Fruit fly (Drosophila melanogaster) whole organism, adult: ENCODE results near the gene Rnb.

Experiments
- CG11617 ChIP-seq: fragments of 200-800 bp; sonication (Bioruptor generic); optimal IDR thresholded peaks from 2 replicates; lab custom pipeline; 2017; ENCODE audit warnings: mild to moderate bottlenecking, missing biosample characterization, missing genetic modification reagents, missing genetic modification characterization
- CG12768 ChIP-seq: fragments of 200-800 bp; sonication (Bioruptor generic); optimal IDR thresholded peaks from 2 replicates; lab custom pipeline; 2017; ENCODE audit warnings: missing biosample characterization, missing genetic modification characterization, mild to moderate bottlenecking, moderate library complexity, missing genetic modification reagents
- CG14711 ChIP-seq: fragments of 200-800 bp; sonication (Bioruptor generic); optimal IDR thresholded peaks from 2 replicates; lab custom pipeline; 2018; ENCODE audit warnings: missing biosample characterization, mild to moderate bottlenecking, missing genetic modification characterization, moderate library complexity
- CG1620 ChIP-seq: fragments of 200-800 bp; sonication (Bioruptor generic); optimal IDR thresholded peaks from 2 replicates; lab custom pipeline; 2016; ENCODE audit warnings: missing biosample characterization, missing genetic modification characterization
- CG33017 ChIP-seq: fragments of 200-800 bp; sonication (Bioruptor generic); optimal IDR thresholded peaks from 2 replicates; lab custom pipeline; 2018; ENCODE audit warnings: missing biosample characterization, mild to moderate bottlenecking, missing genetic modification characterization, moderate library complexity
- CG5204 ChIP-seq: fragments of 200-800 bp; sonication (Bioruptor generic); optimal IDR thresholded peaks from 2 replicates; lab custom pipeline; 2016; ENCODE audit warnings: missing biosample characterization, missing genetic modification characterization
- CG7045 ChIP-seq: fragments of 200-800 bp; sonication (Bioruptor generic); optimal IDR thresholded peaks from 2 replicates; lab custom pipeline; 2017; ENCODE audit warnings: missing biosample characterization, mild to moderate bottlenecking, missing genetic modification characterization
- CG7101 ChIP-seq: fragments of 200-800 bp; sonication (Bioruptor generic); optimal IDR thresholded peaks from 2 replicates; lab custom pipeline; 2018; ENCODE audit warnings: missing biosample characterization, mild to moderate bottlenecking, missing genetic modification characterization, moderate library complexity
- Clk ChIP-seq: fragments of 200-800 bp; sonication (Bioruptor generic); optimal IDR thresholded peaks from 2 replicates; lab custom pipeline; 2017; ENCODE audit warnings: missing biosample characterization, missing genetic modification characterization
- Crg-1 ChIP-seq: fragments of 200-800 bp; sonication (Bioruptor generic); optimal IDR thresholded peaks from 2 replicates; lab custom pipeline; 2016; ENCODE audit warnings: missing biosample characterization, missing genetic modification characterization
- Hr96 ChIP-seq: fragments of 200-800 bp; sonication (Bioruptor generic); optimal IDR thresholded peaks from 2 replicates; lab custom pipeline; 2016; ENCODE audit warnings: missing biosample characterization, missing genetic modification characterization
- Mnt ChIP-seq: fragments of 200-800 bp; sonication (Bioruptor generic); optimal IDR thresholded peaks from 2 replicates; lab custom pipeline; 2016; ENCODE audit warnings: missing biosample characterization, mild to moderate bottlenecking, missing genetic modification characterization
- bab1 ChIP-seq: fragments of 200-800 bp; sonication (Bioruptor generic); optimal IDR thresholded peaks from 3 replicates; lab custom pipeline; 2019; ENCODE audit warnings: missing biosample characterization, mild to moderate bottlenecking, missing genetic modification characterization, moderate library complexity
- cic ChIP-seq: fragments of 200-800 bp; sonication (Bioruptor generic); optimal IDR thresholded peaks from 2 replicates; lab custom pipeline; 2017; ENCODE audit warnings: missing biosample characterization, mild to moderate bottlenecking, missing genetic modification characterization, moderate library complexity
- cnc ChIP-seq, 2 experiments: fragments of >200 bp; optimal IDR thresholded peaks; 2 replicates each; lab custom pipeline; 2017
- kay ChIP-seq: fragments of 200-800 bp; sonication (Bioruptor generic); peaks from one replicate; lab custom pipeline; 2016; ENCODE audit warnings: missing biosample characterization, missing genetic modification characterization, borderline replicate concordance
- ovo ChIP-seq: fragments of 200-800 bp; sonication (Bioruptor generic); optimal IDR thresholded peaks from 2 replicates; lab custom pipeline; 2016; ENCODE audit warnings: missing biosample characterization, missing genetic modification characterization
- pad ChIP-seq: fragments of 200-800 bp; sonication (Bioruptor generic); optimal IDR thresholded peaks from 3 replicates; lab custom pipeline; 2017; ENCODE audit warnings: missing biosample characterization, missing genetic modification characterization, mild to moderate bottlenecking, moderate library complexity, missing genetic modification reagents
- tj ChIP-seq: fragments of 200-800 bp; sonication (Bioruptor generic); optimal IDR thresholded peaks from 3 replicates; lab custom pipeline; 2017; ENCODE audit warnings: missing biosample characterization, mild to moderate bottlenecking, missing genetic modification characterization, moderate library complexity
- toe ChIP-seq: fragments of 200-800 bp; sonication (Bioruptor generic); optimal IDR thresholded peaks from 2 replicates; lab custom pipeline; 2016; ENCODE audit warnings: missing biosample characterization, missing genetic modification characterization

The Rnb gene

DNA sequence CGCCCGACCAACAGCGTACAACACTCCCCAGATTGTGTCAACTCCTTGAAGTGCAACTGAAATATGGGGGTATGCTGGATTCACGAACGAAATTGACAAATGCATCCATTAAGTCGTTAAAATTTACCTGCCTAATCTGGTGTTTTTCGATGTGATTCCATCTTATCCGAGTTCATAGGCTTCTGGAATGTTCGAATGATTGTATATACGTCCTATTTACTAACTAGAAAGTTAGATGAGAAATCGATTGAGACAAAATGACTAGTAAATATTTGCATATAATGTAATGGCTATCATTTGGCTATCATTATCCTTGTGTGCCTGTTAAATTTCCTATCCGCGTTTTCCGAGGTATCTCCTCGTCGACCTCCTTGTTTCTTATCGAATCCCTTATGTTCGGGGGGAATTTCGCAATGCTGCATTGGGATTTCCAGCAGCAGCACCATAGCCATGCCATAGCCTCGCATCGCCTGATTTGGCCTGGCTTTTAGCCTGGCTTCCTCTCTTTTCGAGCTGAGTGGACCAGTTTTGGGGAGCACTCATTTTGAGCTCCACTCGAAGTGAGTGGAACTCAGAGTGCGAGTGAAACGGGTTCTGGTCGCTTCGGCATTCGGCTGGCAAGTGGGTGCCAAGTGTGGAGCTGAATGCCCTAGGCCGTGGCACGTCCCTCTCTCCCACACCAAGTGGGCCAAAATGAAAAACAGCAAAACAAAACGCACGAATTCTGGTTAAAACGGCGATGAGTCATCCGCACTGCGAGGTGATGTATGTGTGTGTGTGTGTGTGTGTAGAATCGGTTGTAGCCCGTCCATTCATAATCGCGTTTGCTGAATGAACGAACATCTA is 20.8 kb downstream of the Rnb start:
- TF ChIP-seq cic (GFP tag; lab: Kevin White, UChicago) (peak; percentile 99), tj (GFP tag; lab: Kevin White, UChicago) (no peak)

DNA sequence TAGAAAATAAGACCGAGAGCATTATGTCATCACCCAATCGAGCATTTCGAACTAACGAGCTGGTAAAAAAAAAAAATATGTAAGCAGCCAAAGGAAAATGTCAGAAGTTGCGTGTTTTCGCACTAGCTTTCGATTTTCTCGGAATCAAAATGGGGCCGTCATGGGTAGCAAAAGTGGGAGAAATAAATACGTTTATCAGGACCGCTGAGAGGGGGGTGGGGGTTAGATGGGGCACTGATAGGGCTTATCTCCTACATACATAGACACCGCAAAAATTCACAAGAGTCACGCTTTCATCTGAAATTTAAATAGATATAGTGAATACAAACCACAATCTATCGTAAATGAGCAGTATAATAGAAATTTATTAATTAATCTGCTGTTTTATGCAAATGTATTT is 21.9 kb downstream of the Rnb start:
- TF ChIP-seq cic (GFP tag; lab: Kevin White, UChicago) (peak; percentile 31), CG33017 (no peak)

DNA sequence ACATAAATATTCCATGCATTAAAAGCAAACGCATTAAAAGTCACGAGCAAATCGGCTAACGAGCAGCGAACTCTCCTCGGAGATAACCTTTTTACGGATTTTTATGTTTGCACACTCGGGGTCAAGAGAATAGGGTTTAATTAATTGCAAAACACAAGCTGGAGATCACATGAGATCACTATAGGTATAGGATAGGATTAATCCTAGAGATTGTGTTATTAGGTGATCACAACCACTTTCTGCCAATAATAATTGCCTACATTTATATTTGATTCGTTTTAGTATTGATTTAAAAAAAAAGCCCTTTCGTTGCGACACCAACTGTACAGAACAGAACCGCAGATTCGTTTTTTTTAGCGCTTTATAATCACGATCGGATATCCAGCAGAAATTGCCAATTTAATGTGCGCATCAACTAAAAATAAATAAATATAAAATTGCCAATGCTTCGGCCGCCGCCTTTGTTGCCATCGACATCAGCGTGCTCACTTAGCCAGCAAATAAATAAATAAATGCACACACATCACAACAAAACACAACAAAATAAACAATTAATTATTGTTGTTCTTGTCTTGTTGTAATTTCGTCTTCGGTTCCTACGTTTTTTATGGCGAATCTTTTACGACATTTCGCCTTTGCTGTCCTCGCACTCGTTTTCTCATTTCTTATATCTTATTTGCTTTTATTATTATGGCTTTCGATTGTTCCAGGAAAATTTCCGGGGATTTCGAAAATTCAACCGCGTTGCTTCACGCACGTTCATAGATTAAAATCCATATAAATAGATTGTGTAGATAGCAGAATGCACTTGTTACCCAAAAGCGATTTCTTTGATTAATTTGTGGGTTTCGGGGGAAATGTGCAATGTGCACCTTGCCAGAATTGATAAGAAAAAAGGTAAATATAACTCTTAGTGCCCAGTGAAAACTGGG is 23.1 kb downstream of the Rnb start:
- no peak for TF ChIP-seq CG14711 (tag; lab: Kevin White, UChicago)
- no peak for TF ChIP-seq CG5204 (GFP tag; lab: Kevin White, UChicago)
- TF ChIP-seq CG1620 (GFP tag; lab: Kevin White, UChicago), result no peak
- TF ChIP-seq bab1 (GFP tag; lab: Kevin White, UChicago), result no peak
- no peak for TF ChIP-seq ovo (GFP tag; lab: Kevin White, UChicago)
- TF ChIP-seq Crg-1 (GFP tag; lab: Kevin White, UChicago), result no peak
- no peak for TF ChIP-seq kay (GFP tag; lab: Kevin White, UChicago)
- TF ChIP-seq CG7101 (tag; lab: Kevin White, UChicago), result no peak
- peak; percentile 62 for TF ChIP-seq tj (GFP tag; lab: Kevin White, UChicago)
- no peak for TF ChIP-seq pad (GFP tag; lab: Kevin White, UChicago)
- TF ChIP-seq CG11617, result no peak
- TF ChIP-seq CG33017, result no peak
- peak; percentile 1 for TF ChIP-seq Mnt (GFP tag; lab: Kevin White, UChicago)
- TF ChIP-seq CG12768 (GFP tag; lab: Kevin White, UChicago), result no peak
- peak; percentile 3 for TF ChIP-seq Clk

DNA sequence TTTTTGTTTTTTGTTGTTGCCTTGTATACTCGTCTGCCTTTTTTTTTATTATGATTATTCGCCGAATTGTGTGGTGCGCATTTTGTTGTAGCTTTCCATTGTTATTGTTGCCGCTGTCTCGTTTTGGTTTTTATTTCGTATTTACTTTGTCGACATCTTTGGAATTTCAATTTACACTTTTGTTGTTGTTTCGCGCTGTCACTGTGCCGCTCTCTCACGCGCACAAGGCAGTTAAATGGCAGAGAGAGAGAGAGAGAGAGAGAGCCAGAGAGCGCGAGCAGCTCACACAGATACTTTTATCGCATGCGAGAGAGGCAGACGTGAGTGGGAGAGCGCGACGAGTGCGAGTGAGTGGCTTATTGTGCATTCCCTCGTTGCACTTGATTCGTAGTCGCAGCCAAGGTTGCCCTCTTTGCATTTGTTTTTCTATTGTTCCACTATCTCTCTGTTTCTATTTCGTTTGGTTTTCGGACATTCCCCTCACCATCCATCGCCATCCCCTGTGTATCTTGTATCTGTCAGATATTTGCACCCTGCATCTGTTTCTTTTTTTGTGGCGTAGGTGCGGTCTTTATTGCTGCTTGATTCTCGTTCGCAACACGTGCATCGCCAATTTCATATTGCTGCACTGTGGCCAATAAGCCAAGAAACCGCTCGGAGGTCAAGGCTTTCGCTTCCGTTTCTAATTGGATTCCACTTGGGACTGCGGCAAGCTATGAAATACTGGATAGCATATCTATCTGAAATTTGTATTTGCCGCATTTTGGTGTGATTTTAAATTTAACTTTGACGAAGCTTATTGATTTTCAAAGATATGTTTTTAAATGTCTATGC is 24.6 kb downstream of the Rnb start:
- TF ChIP-seq cnc (optimal IDR thresholded peaks at IDR 0.05; lab: Kevin White, UChicago) (no peak), CG12768 (GFP tag; lab: Kevin White, UChicago) (peak; percentile 8), Crg-1 (GFP tag; lab: Kevin White, UChicago) (peak; percentile 38), Mnt (GFP tag; lab: Kevin White, UChicago) (peak; percentile 62), CG14711 (tag; lab: Kevin White, UChicago) (peak; percentile 68), cic (GFP tag; lab: Kevin White, UChicago) (peak; percentile 58), bab1 (GFP tag; lab: Kevin White, UChicago) (no peak)

DNA sequence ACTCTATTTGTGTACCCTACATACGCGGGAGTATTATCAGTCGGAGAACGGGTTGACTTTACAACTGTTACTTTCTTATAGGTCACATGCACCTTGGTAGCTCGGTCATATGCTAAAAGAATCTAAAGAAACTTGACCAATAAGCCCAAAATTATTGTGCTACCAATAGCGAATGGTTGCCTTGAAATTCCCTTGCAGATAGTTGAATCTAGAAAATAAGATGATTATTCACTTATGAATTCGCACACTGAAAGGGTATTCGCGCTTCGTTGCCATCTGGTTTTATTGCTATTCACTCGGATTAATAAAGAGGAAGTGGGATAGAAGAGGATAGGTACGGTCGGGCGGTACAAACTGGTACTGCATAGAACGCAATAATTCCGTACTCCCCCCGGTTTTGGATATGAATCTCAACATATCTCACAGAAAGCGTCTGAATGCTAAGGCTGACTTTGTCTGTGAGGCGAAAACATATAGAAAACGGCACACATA is 25.3 kb downstream of the Rnb start:
- TF ChIP-seq CG11617 (peak; percentile 88), Mnt (GFP tag; lab: Kevin White, UChicago) (peak; percentile 34), toe (GFP tag; lab: Kevin White, UChicago) (peak; percentile 87), Crg-1 (GFP tag; lab: Kevin White, UChicago) (no peak), Clk (peak; percentile 66), ovo (GFP tag; lab: Kevin White, UChicago) (peak; percentile 69), kay (GFP tag; lab: Kevin White, UChicago) (no peak), pad (GFP tag; lab: Kevin White, UChicago) (peak; percentile 36), CG7045 (GFP tag; lab: Kevin White, UChicago) (peak; percentile 86), CG33017 (peak; percentile 74), bab1 (GFP tag; lab: Kevin White, UChicago) (peak; percentile 59), cic (GFP tag; lab: Kevin White, UChicago) (no peak), CG7101 (tag; lab: Kevin White, UChicago) (peak; percentile 84), cnc (optimal IDR thresholded peaks at IDR 0.05; lab: Kevin White, UChicago) (peak in 1 of 2 experiments; percentile 8), tj (GFP tag; lab: Kevin White, UChicago) (peak; percentile 63), CG14711 (tag; lab: Kevin White, UChicago) (peak; percentile 55), CG12768 (GFP tag; lab: Kevin White, UChicago) (peak; percentile 83), CG1620 (GFP tag; lab: Kevin White, UChicago) (peak; percentile 62), CG5204 (GFP tag; lab: Kevin White, UChicago) (peak; percentile 93), Hr96 (GFP tag; lab: Kevin White, UChicago) (peak; percentile 75)
